Worm (Caenorhabditis elegans): ENCODE measurements around the gene nsph-4.2.
"Not testable (repeated sequence)": the region's sequence is repeated elsewhere in the genome, so short reads cannot be mapped to it uniquely, and the experiment has no call there.

Gene nsph-4.2

ce11 chrIV:5218496-5218895, at the start of gene nsph-4.2:
Gene nsph-4.2 (plus strand): TSS chrIV:5218796.
- TF ChIP-seq ztf-23 (GFP tag; IDR thresholded peaks at IDR 0.05); tab-1 (GFP tag; IDR thresholded peaks at IDR 0.05); cog-1 (tag; optimal IDR thresholded peaks at IDR 0.05): not testable (repeated sequence)

ce11 chrIV:5169335-5169734, 49.3 kb upstream of the nsph-4.2 start:
- TF ChIP-seq cog-1 (tag; optimal IDR thresholded peaks at IDR 0.05) (peak; percentile 48), klf-2 (GFP tag; conservative IDR thresholded peaks at IDR 0.05) (no peak)

DNA sequence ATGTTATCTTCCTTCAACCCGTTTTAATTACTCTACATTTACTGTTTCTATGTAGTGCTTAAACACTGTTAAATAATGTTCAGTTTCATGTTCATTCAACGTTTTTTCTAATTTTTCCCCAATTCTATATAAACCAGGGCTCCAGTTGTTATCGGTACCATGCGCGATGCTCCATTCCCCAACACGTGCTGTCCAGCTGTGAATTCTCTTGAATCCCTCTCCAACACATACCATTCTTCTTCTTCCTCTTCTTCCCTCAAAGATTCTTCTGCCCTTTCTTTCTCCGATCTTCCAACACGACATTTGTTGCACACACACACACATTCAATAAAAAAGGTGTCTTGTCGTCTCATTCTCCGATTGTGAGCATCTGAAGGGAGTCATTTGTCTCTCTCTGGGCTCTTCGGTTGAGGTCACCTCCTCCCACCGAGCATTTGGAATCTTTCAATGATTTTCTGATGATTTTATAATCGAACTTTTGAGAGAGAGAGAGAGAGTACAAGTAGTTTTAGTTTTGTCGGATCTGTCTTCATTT, 46.5 kb upstream of the nsph-4.2 start:
- TF ChIP-seq flt-1 (GFP tag; IDR thresholded peaks at IDR 0.05) (no peak), ztf-29 (GFP tag; IDR thresholded peaks at IDR 0.05) (no peak), tab-1 (GFP tag; IDR thresholded peaks at IDR 0.05) (no peak), ztf-23 (GFP tag; IDR thresholded peaks at IDR 0.05) (no peak), med-1 (GFP tag; optimal IDR thresholded peaks at IDR 0.05; ENCODE audit: insufficient read depth) (no peak), ref-1 (GFP tag; conservative IDR thresholded peaks at IDR 0.05) (no peak), cog-1 (tag; optimal IDR thresholded peaks at IDR 0.05) (no peak)

DNA sequence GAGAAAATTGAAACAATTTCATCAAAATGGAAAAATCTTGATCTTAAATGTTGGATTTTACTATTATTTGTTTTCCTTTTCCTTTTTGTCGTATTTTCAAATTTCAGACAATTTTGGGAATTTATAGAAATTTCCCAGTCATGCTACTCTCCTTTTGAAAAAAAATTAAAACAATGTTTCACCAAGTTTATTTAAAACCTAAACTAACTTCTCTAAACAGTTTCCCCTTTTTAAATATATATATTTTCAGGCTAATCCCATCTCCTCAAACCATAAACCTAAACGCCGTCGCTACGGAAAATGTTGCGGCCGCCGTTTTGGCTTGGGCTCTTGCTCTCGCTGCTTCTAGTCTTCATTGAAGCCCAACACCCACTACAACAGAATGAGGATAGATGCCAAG, 45.6 kb upstream of the nsph-4.2 start, which contains the start of gene lam-1:
TSS of gene lam-1 (plus strand) at position 301 of the 400 bp plus-strand sequence.
- TF ChIP-seq flt-1 (GFP tag; IDR thresholded peaks at IDR 0.05): 0 out of 2 replicates have a peak, but pooled peaks have one; percentile 40
- no peak for TF ChIP-seq ref-1 (GFP tag; conservative IDR thresholded peaks at IDR 0.05)

- 0 out of 2 replicates have a peak, but pooled peaks have one; percentile 25 for TF ChIP-seq ref-1 (GFP tag; conservative IDR thresholded peaks at IDR 0.05)
- no peak for TF ChIP-seq T22C8.4 (GFP tag; IDR thresholded peaks at IDR 0.05)
- TF ChIP-seq ztf-23 (GFP tag; IDR thresholded peaks at IDR 0.05): peak; percentile 82; the same call in 1 of the 2 replicates
- no peak for TF ChIP-seq ztf-29 (GFP tag; IDR thresholded peaks at IDR 0.05)
- TF ChIP-seq med-1 (GFP tag; optimal IDR thresholded peaks at IDR 0.05; ENCODE audit: insufficient read depth): peak; percentile 16
- peak; percentile 70; the same call in 1 of the 2 replicates for TF ChIP-seq tab-1 (GFP tag; IDR thresholded peaks at IDR 0.05)
- TF ChIP-seq klf-2 (GFP tag; conservative IDR thresholded peaks at IDR 0.05): no peak
- TF ChIP-seq cog-1 (tag; optimal IDR thresholded peaks at IDR 0.05): peak; percentile 87
- TF ChIP-seq flt-1 (GFP tag; IDR thresholded peaks at IDR 0.05): peak; percentile 87
These were observed 34.8 kb upstream of the nsph-4.2 start, which contains the start of gene W03F8.4 for ce11 chrIV:5183755-5184166. Gene W03F8.4 (plus strand): TSS chrIV:5184123.

- TF ChIP-seq cog-1 (tag; optimal IDR thresholded peaks at IDR 0.05): no peak
- TF ChIP-seq flt-1 (GFP tag; IDR thresholded peaks at IDR 0.05): no peak
- TF ChIP-seq med-1 (GFP tag; optimal IDR thresholded peaks at IDR 0.05; ENCODE audit: insufficient read depth): no peak
- TF ChIP-seq ztf-23 (GFP tag; IDR thresholded peaks at IDR 0.05): no peak
- TF ChIP-seq T22C8.4 (GFP tag; IDR thresholded peaks at IDR 0.05): no peak
- no peak for TF ChIP-seq klf-2 (GFP tag; conservative IDR thresholded peaks at IDR 0.05)
- no peak for TF ChIP-seq ref-1 (GFP tag; conservative IDR thresholded peaks at IDR 0.05)
- no peak for TF ChIP-seq tab-1 (GFP tag; IDR thresholded peaks at IDR 0.05)
- no peak for TF ChIP-seq ztf-29 (GFP tag; IDR thresholded peaks at IDR 0.05)
These were observed 32.0 kb upstream of the nsph-4.2 start, which contains the start of the genes W03F8.6 and mtrf-1L for ce11 chrIV:5186480-5187205. Gene W03F8.6 (minus strand): TSS chrIV:5186580. Gene mtrf-1L (plus strand): TSS chrIV:5187155.

DNA sequence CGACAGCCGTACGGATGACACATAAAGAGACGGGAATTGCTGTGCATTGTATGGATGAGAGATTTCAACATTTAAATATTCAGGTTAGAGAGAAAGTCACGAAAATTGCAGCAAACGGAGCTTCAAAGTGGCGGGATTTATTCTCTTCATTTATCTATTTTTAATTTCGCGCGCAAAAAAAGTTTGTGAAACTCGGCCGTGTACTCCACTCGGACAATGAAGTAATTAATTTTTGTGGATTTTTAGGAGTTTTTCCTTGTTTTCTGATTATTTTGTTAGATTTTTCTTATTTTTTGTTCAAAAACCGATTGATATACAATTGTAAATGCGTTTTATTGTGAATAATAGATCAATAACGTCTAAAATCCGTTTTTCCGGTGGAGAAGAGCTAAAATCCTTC, 30.5 kb upstream of the nsph-4.2 start:
- TF ChIP-seq T22C8.4 (GFP tag; IDR thresholded peaks at IDR 0.05) (no peak), med-1 (GFP tag; optimal IDR thresholded peaks at IDR 0.05; ENCODE audit: insufficient read depth) (no peak), cog-1 (tag; optimal IDR thresholded peaks at IDR 0.05) (no peak), ztf-29 (GFP tag; IDR thresholded peaks at IDR 0.05) (no peak), tab-1 (GFP tag; IDR thresholded peaks at IDR 0.05) (no peak), klf-2 (GFP tag; conservative IDR thresholded peaks at IDR 0.05) (no peak), ztf-23 (GFP tag; IDR thresholded peaks at IDR 0.05) (no peak), flt-1 (GFP tag; IDR thresholded peaks at IDR 0.05) (no peak), ref-1 (GFP tag; conservative IDR thresholded peaks at IDR 0.05) (no peak)

DNA sequence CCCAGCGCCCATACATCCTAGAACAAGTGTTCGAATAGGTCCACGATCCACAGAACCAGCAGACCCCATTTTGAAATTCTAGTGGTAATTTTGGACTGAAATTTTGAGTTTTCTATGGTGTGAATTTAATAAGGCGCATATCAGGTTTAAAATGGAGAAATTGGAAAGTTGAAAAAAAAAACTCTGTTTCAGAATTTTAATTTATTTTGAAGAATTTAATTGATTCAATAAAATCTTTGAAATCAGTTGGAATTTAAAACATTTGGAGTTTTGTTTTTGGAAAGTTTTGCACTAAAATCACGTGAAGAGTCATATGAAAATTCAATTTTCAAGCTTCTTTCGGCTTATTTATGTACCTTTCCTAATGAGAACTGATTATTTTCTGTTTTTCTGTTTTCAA, 23.1 kb upstream of the nsph-4.2 start, which contains the start of gene gpa-18:
TSS of gene gpa-18 (minus strand) at position 101 of the 400 bp plus-strand sequence.
- no peak for TF ChIP-seq ztf-23 (GFP tag; IDR thresholded peaks at IDR 0.05)
- no peak for TF ChIP-seq med-1 (GFP tag; optimal IDR thresholded peaks at IDR 0.05; ENCODE audit: insufficient read depth)
- TF ChIP-seq T22C8.4 (GFP tag; IDR thresholded peaks at IDR 0.05): no peak
- TF ChIP-seq flt-1 (GFP tag; IDR thresholded peaks at IDR 0.05): no peak

DNA sequence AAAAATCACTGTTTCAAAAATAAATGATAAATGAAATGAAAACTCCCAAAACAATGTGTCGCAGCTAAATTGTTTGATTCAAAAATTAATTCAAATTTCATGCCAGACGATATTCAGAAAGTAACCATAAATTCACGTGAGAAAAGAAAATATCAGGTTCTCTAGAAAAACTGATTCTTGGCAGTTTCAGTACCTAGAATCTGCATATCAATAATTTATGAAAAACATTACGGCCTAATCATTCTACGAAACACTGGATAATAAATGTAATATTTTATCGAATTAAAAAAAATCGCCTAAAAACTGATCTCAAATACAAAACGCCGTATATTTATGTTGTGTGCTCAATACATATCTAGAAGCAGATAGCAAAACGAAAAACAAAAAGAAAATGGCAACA, 17.8 kb upstream of the nsph-4.2 start:
- TF ChIP-seq T22C8.4 (GFP tag; IDR thresholded peaks at IDR 0.05) (no peak), tab-1 (GFP tag; IDR thresholded peaks at IDR 0.05) (no peak), ztf-23 (GFP tag; IDR thresholded peaks at IDR 0.05) (no peak), ztf-29 (GFP tag; IDR thresholded peaks at IDR 0.05) (no peak), klf-2 (GFP tag; conservative IDR thresholded peaks at IDR 0.05) (no peak), flt-1 (GFP tag; IDR thresholded peaks at IDR 0.05) (no peak), med-1 (GFP tag; optimal IDR thresholded peaks at IDR 0.05; ENCODE audit: insufficient read depth) (no peak), cog-1 (tag; optimal IDR thresholded peaks at IDR 0.05) (no peak), ref-1 (GFP tag; conservative IDR thresholded peaks at IDR 0.05) (no peak)

- TF ChIP-seq ztf-23 (GFP tag; IDR thresholded peaks at IDR 0.05) (no peak), tab-1 (GFP tag; IDR thresholded peaks at IDR 0.05) (no peak), klf-2 (GFP tag; conservative IDR thresholded peaks at IDR 0.05) (no peak), flt-1 (GFP tag; IDR thresholded peaks at IDR 0.05) (no peak), T22C8.4 (GFP tag; IDR thresholded peaks at IDR 0.05) (no peak), med-1 (GFP tag; optimal IDR thresholded peaks at IDR 0.05; ENCODE audit: insufficient read depth) (no peak), ref-1 (GFP tag; conservative IDR thresholded peaks at IDR 0.05) (no peak), ztf-29 (GFP tag; IDR thresholded peaks at IDR 0.05) (no peak), cog-1 (tag; optimal IDR thresholded peaks at IDR 0.05) (no peak)
These were observed 16.0 kb upstream of the nsph-4.2 start for ce11 chrIV:5202575-5202974.

Measured in whole organism, midembryonic.